Fruit fly (Drosophila melanogaster) whole organism, embryonic: ENCODE measurements around the gene CG10996.

Experiments used
- B-H2 ChIP-seq: fragments of 200-800 bp; sonication (Bioruptor generic); optimal IDR thresholded peaks from 2 replicates; lab custom pipeline; 2018; ENCODE audit warnings: missing biosample characterization, mild to moderate bottlenecking, missing genetic modification characterization
- CG10209 ChIP-seq: fragments of 200-800 bp; sonication (Bioruptor generic); optimal IDR thresholded peaks from 3 replicates; lab custom pipeline; 2017; ENCODE audit warnings: missing biosample characterization, mild to moderate bottlenecking, missing genetic modification characterization, missing genetic modification reagents
- CG11247 ChIP-seq: fragments of 200-800 bp; sonication (Bioruptor generic); IDR thresholded peaks from 2 replicates; pipeline ENCODE4 v1.3.6; 2022; ENCODE audit warnings: missing biosample characterization, missing genetic modification characterization
- CG11560 ChIP-seq: fragments of 200-800 bp; sonication (Bioruptor generic); IDR thresholded peaks from 3 replicates; pipeline ENCODE4 v1.3.6; 2022; ENCODE audit warnings: missing biosample characterization, missing genetic modification characterization
- CG12236 ChIP-seq: fragments of 200-800 bp; sonication (Bioruptor generic); optimal IDR thresholded peaks from 2 replicates; lab custom pipeline; 2016; ENCODE audit warnings: missing biosample characterization, missing genetic modification characterization
- CG12299 ChIP-seq: fragments of 200-800 bp; sonication (Bioruptor generic); optimal IDR thresholded peaks from 2 replicates; lab custom pipeline; 2018; ENCODE audit warnings: missing biosample characterization, mild to moderate bottlenecking, missing genetic modification characterization
- CG15011 ChIP-seq: fragments of 200-800 bp; sonication (Bioruptor generic); optimal IDR thresholded peaks from 3 replicates; lab custom pipeline; 2018; ENCODE audit warnings: missing biosample characterization, mild to moderate bottlenecking, missing genetic modification characterization
- CG1603 ChIP-seq: fragments of 200-800 bp; sonication (Bioruptor generic); optimal IDR thresholded peaks from 2 replicates; lab custom pipeline; 2019; ENCODE audit warnings: missing biosample characterization, mild to moderate bottlenecking, missing genetic modification characterization, moderate library complexity
- CG18599 ChIP-seq: fragments of 200-800 bp; sonication (Bioruptor generic); optimal IDR thresholded peaks from 3 replicates; lab custom pipeline; 2017; ENCODE audit warnings: missing biosample characterization, missing genetic modification characterization, mild to moderate bottlenecking, moderate library complexity, missing genetic modification reagents
- CG2199 ChIP-seq: fragments of 200-800 bp; sonication (Bioruptor generic); IDR thresholded peaks from 3 replicates; pipeline ENCODE4 v1.3.6; 2022; ENCODE audit warnings: missing biosample characterization, missing genetic modification characterization
- CG30431 ChIP-seq: fragments of 200-800 bp; sonication (Bioruptor generic); optimal IDR thresholded peaks from 2 replicates; lab custom pipeline; 2017; ENCODE audit warnings: missing biosample characterization, missing genetic modification characterization
- CG34376 ChIP-seq: fragments of 200-800 bp; sonication (Bioruptor generic); optimal IDR thresholded peaks from 2 replicates; lab custom pipeline; 2018; ENCODE audit warnings: missing biosample characterization, mild to moderate bottlenecking, missing genetic modification characterization
- CG4707 ChIP-seq: fragments of 200-800 bp; sonication (Bioruptor generic); optimal IDR thresholded peaks from 2 replicates; lab custom pipeline; 2018; ENCODE audit warnings: missing biosample characterization, mild to moderate bottlenecking, missing genetic modification characterization, moderate library complexity
- CG6654 ChIP-seq: fragments of 200-800 bp; sonication (Bioruptor generic); optimal IDR thresholded peaks from 2 replicates; lab custom pipeline; 2017; ENCODE audit warnings: missing biosample characterization, mild to moderate bottlenecking, missing genetic modification characterization
- CG7928 ChIP-seq: fragments of 200-800 bp; sonication (Bioruptor generic); optimal IDR thresholded peaks from 2 replicates; lab custom pipeline; 2017; ENCODE audit warnings: missing biosample characterization, mild to moderate bottlenecking, missing genetic modification characterization
- CG9817 ChIP-seq: fragments of 200-800 bp; sonication (Bioruptor generic); optimal IDR thresholded peaks from 2 replicates; lab custom pipeline; 2018; ENCODE audit warnings: missing biosample characterization, mild to moderate bottlenecking, missing genetic modification characterization, moderate library complexity
- Chrac-16 ChIP-seq: fragments of 200-800 bp; sonication (Bioruptor generic); optimal IDR thresholded peaks from 3 replicates; lab custom pipeline; 2016; ENCODE audit warnings: missing biosample characterization, missing genetic modification characterization
- CrebB ChIP-seq: fragments of 200-800 bp; sonication (Bioruptor generic); optimal IDR thresholded peaks from 3 replicates; lab custom pipeline; 2018; ENCODE audit warnings: missing biosample characterization, mild to moderate bottlenecking, missing genetic modification characterization
- HLH54F ChIP-seq: fragments of 200-800 bp; sonication (Bioruptor generic); optimal IDR thresholded peaks from 3 replicates; lab custom pipeline; 2016; ENCODE audit warnings: missing biosample characterization, missing genetic modification characterization
- Hey ChIP-seq: fragments of 200-800 bp; sonication (Bioruptor generic); optimal IDR thresholded peaks from 3 replicates; lab custom pipeline; 2018; ENCODE audit warnings: missing biosample characterization, mild to moderate bottlenecking, missing genetic modification characterization
- Hr78 ChIP-seq, 2 experiments: fragments of 200-800 bp in 1 of 2; fragments of >200 bp in 1 of 2; sonication (Bioruptor generic) in 1 of 2; optimal IDR thresholded peaks; 2 replicates each; lab custom pipeline; 2017 to 2019; ENCODE audit warnings: missing biosample characterization in 2 of 2, missing genetic modification characterization in 2 of 2, mild to moderate bottlenecking in 1 of 2, moderate library complexity in 1 of 2
- Hsf ChIP-seq: fragments of 200-800 bp; sonication (Bioruptor generic); optimal IDR thresholded peaks from 3 replicates; lab custom pipeline; 2016; ENCODE audit warnings: missing biosample characterization, missing genetic modification characterization
- Kr ChIP-seq: fragments of 200-800 bp; sonication (Bioruptor generic); optimal IDR thresholded peaks from 2 replicates; lab custom pipeline; 2017; ENCODE audit warnings: missing biosample characterization, mild to moderate bottlenecking, missing genetic modification characterization
- Lim3 ChIP-seq: fragments of 200-800 bp; sonication (Bioruptor generic); IDR thresholded peaks from 2 replicates; pipeline ENCODE4 v1.3.6; 2022; ENCODE audit warnings: missing biosample characterization, missing genetic modification characterization
- Mad ChIP-seq: fragments of 200-800 bp; sonication (Bioruptor generic); optimal IDR thresholded peaks from 2 replicates; lab custom pipeline; 2016; ENCODE audit warnings: missing biosample characterization, missing genetic modification characterization
- Sin3A ChIP-seq: fragments of >200 bp; optimal IDR thresholded peaks from 2 replicates; lab custom pipeline; 2018
- Sox102F ChIP-seq: fragments of 200-800 bp; sonication (Bioruptor generic); optimal IDR thresholded peaks from 2 replicates; lab custom pipeline; 2018; ENCODE audit warnings: missing biosample characterization, mild to moderate bottlenecking, missing genetic modification characterization, moderate library complexity
- Spps ChIP-seq: fragments of 200-800 bp; sonication (Bioruptor generic); optimal IDR thresholded peaks from 2 replicates; lab custom pipeline; 2018; ENCODE audit warnings: missing biosample characterization, mild to moderate bottlenecking, missing genetic modification characterization
- Sry-β ChIP-seq: fragments of 200-800 bp; sonication (Bioruptor generic); optimal IDR thresholded peaks from 2 replicates; lab custom pipeline; 2018; ENCODE audit warnings: missing biosample characterization, mild to moderate bottlenecking, missing genetic modification characterization, moderate library complexity
- Sry-δ ChIP-seq: fragments of 200-800 bp; sonication (Bioruptor generic); optimal IDR thresholded peaks from 2 replicates; lab custom pipeline; 2016; ENCODE audit warnings: missing biosample characterization, missing genetic modification characterization
- Stat92E ChIP-seq, 3 experiments: fragments of >200 bp in 2 of 3; fragments of 200-800 bp in 1 of 3; sonication (Bioruptor generic) in 1 of 3; optimal IDR thresholded peaks; 2 replicates each; lab custom pipeline; 2017 to 2019; ENCODE audit warnings: missing biosample characterization in 3 of 3, missing genetic modification characterization in 3 of 3, mild to moderate bottlenecking in 1 of 3, moderate library complexity in 1 of 3
- bbx ChIP-seq: fragments of 200-800 bp; sonication (Bioruptor generic); IDR thresholded peaks from 2 replicates; pipeline ENCODE4 v1.3.6; 2022; ENCODE audit warnings: missing biosample characterization, missing genetic modification characterization; ENCODE audit not compliant: partially characterized antibody
- bigmax ChIP-seq: fragments of 200-800 bp; sonication (Bioruptor generic); optimal IDR thresholded peaks from 2 replicates; lab custom pipeline; 2018; ENCODE audit warnings: missing biosample characterization, mild to moderate bottlenecking, missing genetic modification characterization
- crc ChIP-seq: fragments of 200-800 bp; sonication (Bioruptor generic); optimal IDR thresholded peaks from 2 replicates; lab custom pipeline; 2016; ENCODE audit warnings: missing biosample characterization, missing genetic modification characterization
- crp ChIP-seq, 2 experiments: fragments of 200-800 bp; sonication (Bioruptor generic); optimal IDR thresholded peaks; 2 replicates in 1 of 2; 3 replicates in 1 of 2; lab custom pipeline; 2017; ENCODE audit warnings: missing biosample characterization in 2 of 2, missing genetic modification characterization in 2 of 2, mild to moderate bottlenecking in 1 of 2, moderate library complexity in 1 of 2
- cwo ChIP-seq: fragments of 200-800 bp; sonication (Bioruptor generic); optimal IDR thresholded peaks from 3 replicates; lab custom pipeline; 2017; ENCODE audit warnings: missing biosample characterization, missing genetic modification characterization, mild to moderate bottlenecking, moderate library complexity, missing genetic modification reagents
- hbn ChIP-seq: fragments of 200-800 bp; sonication (Bioruptor generic); IDR thresholded peaks from 2 replicates; pipeline ENCODE4 v1.3.6; 2022; ENCODE audit warnings: missing biosample characterization, missing genetic modification characterization; ENCODE audit not compliant: partially characterized antibody
- lov ChIP-seq, 2 experiments: fragments of 200-800 bp in 1 of 2; fragments of >200 bp in 1 of 2; sonication (Bioruptor generic) in 1 of 2; IDR thresholded peaks in 1 of 2; optimal IDR thresholded peaks in 1 of 2; 2 replicates in 1 of 2; 3 replicates in 1 of 2; pipeline versions ENCODE4 v1.3.6 to Lab custom; 2017 to 2022; ENCODE audit warnings: missing biosample characterization in 1 of 2, missing genetic modification characterization in 1 of 2
- maf-S ChIP-seq: fragments of 200-800 bp; sonication (Bioruptor generic); optimal IDR thresholded peaks from 2 replicates; lab custom pipeline; 2016; ENCODE audit warnings: missing biosample characterization, missing genetic modification characterization
- mirr ChIP-seq: fragments of 200-800 bp; sonication (Bioruptor generic); optimal IDR thresholded peaks from 3 replicates; lab custom pipeline; 2018; ENCODE audit warnings: missing biosample characterization, mild to moderate bottlenecking, missing genetic modification characterization
- nmo ChIP-seq: fragments of 200-800 bp; sonication (Bioruptor generic); optimal IDR thresholded peaks from 2 replicates; lab custom pipeline; 2018; ENCODE audit warnings: missing biosample characterization, mild to moderate bottlenecking, missing genetic modification characterization, moderate library complexity
- nom ChIP-seq: fragments of 200-800 bp; sonication (Bioruptor generic); optimal IDR thresholded peaks from 2 replicates; lab custom pipeline; 2017; ENCODE audit warnings: missing biosample characterization, missing genetic modification characterization, mild to moderate bottlenecking, moderate library complexity, missing genetic modification reagents
- peb ChIP-seq: fragments of 200-800 bp; sonication (Bioruptor generic); IDR thresholded peaks from 2 replicates; pipeline ENCODE4 v1.3.6; 2022; ENCODE audit warnings: missing biosample characterization, missing genetic modification characterization
- phol ChIP-seq: fragments of 200-800 bp; sonication (Bioruptor generic); optimal IDR thresholded peaks from 3 replicates; lab custom pipeline; 2018; ENCODE audit warnings: missing biosample characterization, mild to moderate bottlenecking, missing genetic modification characterization, moderate library complexity
- ranshi ChIP-seq: fragments of 200-800 bp; sonication (Bioruptor generic); IDR thresholded peaks from 2 replicates; pipeline ENCODE4 v1.3.6; 2022; ENCODE audit warnings: missing biosample characterization, missing genetic modification characterization
- slp2 ChIP-seq: fragments of 200-800 bp; sonication (Bioruptor generic); optimal IDR thresholded peaks from 2 replicates; lab custom pipeline; 2016; ENCODE audit warnings: missing biosample characterization, missing genetic modification characterization
- sqz ChIP-seq: fragments of 200-800 bp; sonication (Bioruptor generic); optimal IDR thresholded peaks from 3 replicates; lab custom pipeline; 2018; ENCODE audit warnings: missing biosample characterization, mild to moderate bottlenecking, missing genetic modification characterization
- sr ChIP-seq: fragments of 200-800 bp; sonication (Bioruptor generic); IDR thresholded peaks from 3 replicates; pipeline ENCODE4 v1.3.6; 2022; ENCODE audit warnings: missing biosample characterization, missing genetic modification characterization
- zf30C ChIP-seq: fragments of 200-800 bp; sonication (Bioruptor generic); optimal IDR thresholded peaks from 3 replicates; lab custom pipeline; 2018; ENCODE audit warnings: missing biosample characterization, mild to moderate bottlenecking, missing genetic modification characterization

Gene CG10996

DNA sequence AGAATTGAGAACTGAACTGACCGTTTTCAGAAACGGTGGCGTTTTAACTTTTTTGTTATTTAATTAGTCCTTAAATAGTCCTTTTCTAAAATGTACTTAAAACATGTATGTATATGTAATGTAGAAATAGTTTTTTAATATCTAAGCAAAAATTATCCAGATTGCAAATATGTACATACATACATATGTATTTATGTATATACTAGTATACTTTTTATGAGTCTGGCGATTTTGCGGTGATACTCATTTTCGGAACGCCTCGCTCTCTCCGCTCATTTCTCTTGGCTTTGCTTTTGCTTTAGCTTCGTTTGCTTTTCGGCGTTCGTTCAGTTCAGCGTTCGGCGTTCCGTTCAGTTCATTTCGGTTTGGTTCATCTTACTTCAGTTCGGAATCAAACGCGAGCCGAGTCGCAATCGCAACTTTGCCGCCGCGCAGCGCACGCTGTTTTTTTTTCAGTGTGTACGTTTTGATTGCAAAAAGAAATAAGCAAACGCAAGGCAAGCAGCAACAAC, 35.0 kb downstream of the CG10996 start, which contains the start of gene rdgB (continued):
- TF ChIP-seq slp2 (GFP tag; lab: Kevin White, UChicago) (no peak), hbn (no peak), CG11560 (tag; lab: Robert Waterston, UW) (no peak), Kr (no peak), Sry-β (GFP tag; lab: Kevin White, UChicago) (no peak), ranshi (GFP tag; lab: Robert Waterston, UW) (peak; percentile 65; the same call in 1 of the 2 replicates), Sry-δ (GFP tag; lab: Kevin White, UChicago) (no peak), Hey (no peak), CG34376 (GFP tag; lab: Kevin White, UChicago) (peak; percentile 70), bigmax (no peak), crc (GFP tag; lab: Kevin White, UChicago) (no peak), CG2199 (GFP tag; lab: Robert Waterston, UW) (peak; percentile 67; the same call in 1 of the 3 replicates), nmo (peak; percentile 88), CG18599 (GFP tag; lab: Kevin White, UChicago) (peak; percentile 87), CrebB (tag; lab: Kevin White, UChicago) (no peak), sr (GFP tag; lab: Robert Waterston, UW) (no peak), crp (GFP tag; optimal IDR thresholded peaks at IDR 0.05; lab: Kevin White, UChicago) (peak in 1 of 2 experiments; percentile 37), peb (GFP tag; lab: Robert Waterston, UW) (0 out of 2 replicates have a peak, but pooled peaks have one; percentile 34), cwo (GFP tag; lab: Kevin White, UChicago) (peak; percentile 64), bbx (GFP tag; lab: Robert Waterston, UW) (peak; percentile 53; the same call in 1 of the 2 replicates), CG9817 (tag; lab: Kevin White, UChicago) (peak; percentile 70), nom (GFP tag; lab: Kevin White, UChicago) (peak; percentile 67), phol (peak; percentile 90), CG15011 (GFP tag; lab: Kevin White, UChicago) (peak; percentile 78), maf-S (no peak), CG1603 (tag; lab: Kevin White, UChicago) (peak; percentile 31), CG30431 (GFP tag; lab: Kevin White, UChicago) (peak; percentile 58), Spps (tag; lab: Kevin White, UChicago) (no peak), HLH54F (peak; percentile 22), CG10209 (GFP tag; lab: Kevin White, UChicago) (peak; percentile 87), CG4707 (GFP tag; lab: Kevin White, UChicago) (no peak), Sox102F (peak; percentile 84), Stat92E (GFP tag; optimal IDR thresholded peaks at IDR 0.05; lab: Kevin White, UChicago) (no peak), zf30C (peak; percentile 83), Chrac-16 (GFP tag; lab: Kevin White, UChicago) (peak; percentile 62), sqz (GFP tag; lab: Kevin White, UChicago) (peak; percentile 73), Hr78 (GFP tag; optimal IDR thresholded peaks at IDR 0.05; lab: Kevin White, UChicago) (no peak), Sin3A (lab: Kevin White, UChicago) (no peak), lov (optimal IDR thresholded peaks at IDR 0.05; lab: Kevin White, UChicago) (no peak), lov (GFP tag; IDR thresholded peaks at IDR 0.05; lab: Robert Waterston, UW) (no peak), Hsf (GFP tag; lab: Kevin White, UChicago) (peak; percentile 72), Lim3 (GFP tag; lab: Robert Waterston, UW) (no peak), CG6654 (peak; percentile 50), CG12236 (no peak), CG11247 (GFP tag; lab: Robert Waterston, UW) (peak; percentile 77), Mad (GFP tag; lab: Kevin White, UChicago) (peak; percentile 62), CG12299 (peak; percentile 60), CG7928 (GFP tag; lab: Kevin White, UChicago) (peak; percentile 9), B-H2 (GFP tag; lab: Kevin White, UChicago) (peak; percentile 78), mirr (no peak)
